Fruit fly (Drosophila melanogaster) whole organism, embryonic: ENCODE results near the gene Chchd2.

ENCODE experiments used
- BEAF-32 ChIP-seq: fragments of 200-800 bp; sonication (Bioruptor generic); optimal IDR thresholded peaks from 3 replicates; lab custom pipeline; 2017; ENCODE audit warnings: missing biosample characterization, missing genetic modification characterization, mild to moderate bottlenecking, moderate library complexity, missing genetic modification reagents
- Bgb ChIP-seq: fragments of 200-800 bp; sonication (Bioruptor generic); IDR thresholded peaks from 2 replicates; pipeline ENCODE4 v1.3.6; 2022; ENCODE audit warnings: missing biosample characterization, missing genetic modification characterization; ENCODE audit not compliant: partially characterized antibody
- CG1024 ChIP-seq: fragments of 200-800 bp; sonication (Bioruptor generic); IDR thresholded peaks from 2 replicates; pipeline ENCODE4 v1.3.6; 2022; ENCODE audit warnings: missing biosample characterization, missing genetic modification characterization
- CG10321 ChIP-seq: fragments of 200-800 bp; sonication (Bioruptor generic); IDR thresholded peaks from 2 replicates; pipeline ENCODE4 v1.3.6; 2022; ENCODE audit warnings: missing biosample characterization, missing genetic modification characterization
- CG10366 ChIP-seq: fragments of 200-800 bp; sonication (Bioruptor generic); IDR thresholded peaks from 2 replicates; pipeline ENCODE4 v1.3.6; 2022; ENCODE audit warnings: missing biosample characterization, missing genetic modification characterization
- CG11085 ChIP-seq: fragments of 200-800 bp; sonication (Bioruptor generic); IDR thresholded peaks from 2 replicates; pipeline ENCODE4 v1.3.6; 2022; ENCODE audit warnings: missing biosample characterization, missing genetic modification characterization
- CG11696 ChIP-seq: fragments of 200-800 bp; sonication (Bioruptor generic); IDR thresholded peaks from 2 replicates; pipeline ENCODE4 v1.3.6; 2022; ENCODE audit warnings: missing biosample characterization, missing genetic modification characterization
- CG13775 ChIP-seq: fragments of 200-800 bp; sonication (Bioruptor generic); optimal IDR thresholded peaks from 3 replicates; lab custom pipeline; 2017; ENCODE audit warnings: missing biosample characterization, mild to moderate bottlenecking, missing genetic modification characterization
- CG17328 ChIP-seq: fragments of 200-800 bp; sonication (Bioruptor generic); IDR thresholded peaks from 2 replicates; pipeline ENCODE4 v1.3.6; 2022; ENCODE audit warnings: missing biosample characterization, missing genetic modification characterization
- CG2116 ChIP-seq: fragments of 200-800 bp; sonication (Bioruptor generic); optimal IDR thresholded peaks from 3 replicates; lab custom pipeline; 2018; ENCODE audit warnings: missing biosample characterization, mild to moderate bottlenecking, missing genetic modification characterization
- CG2120 ChIP-seq: fragments of 200-800 bp; sonication (Bioruptor generic); optimal IDR thresholded peaks from 3 replicates; lab custom pipeline; 2016; ENCODE audit warnings: missing biosample characterization, missing genetic modification characterization
- CG32772 ChIP-seq: fragments of 200-800 bp; sonication (Bioruptor generic); IDR thresholded peaks from 2 replicates; pipeline ENCODE4 v1.3.6; 2022; ENCODE audit warnings: missing biosample characterization, missing genetic modification characterization
- CG5180 ChIP-seq: fragments of 200-800 bp; sonication (Bioruptor generic); optimal IDR thresholded peaks from 3 replicates; lab custom pipeline; 2017; ENCODE audit warnings: missing biosample characterization, missing genetic modification characterization, mild to moderate bottlenecking, moderate library complexity, missing genetic modification reagents
- CG8924 ChIP-seq: fragments of 200-800 bp; optimal IDR thresholded peaks from 3 replicates; lab custom pipeline; 2019; ENCODE audit warnings: missing biosample characterization, mild to moderate bottlenecking, missing genetic modification characterization, moderate library complexity
- CG8944 ChIP-seq: fragments of 200-800 bp; sonication (Bioruptor generic); optimal IDR thresholded peaks from 3 replicates; lab custom pipeline; 2016; ENCODE audit warnings: missing biosample characterization, missing genetic modification characterization
- CG9876 ChIP-seq: fragments of 200-800 bp; sonication (Bioruptor generic); optimal IDR thresholded peaks from 2 replicates; lab custom pipeline; 2016; ENCODE audit warnings: missing biosample characterization, missing genetic modification characterization
- Camta ChIP-seq: fragments of 200-800 bp; sonication (Bioruptor generic); optimal IDR thresholded peaks from 2 replicates; lab custom pipeline; 2016; ENCODE audit warnings: missing biosample characterization, missing genetic modification characterization
- CoRest ChIP-seq: fragments of 200-800 bp; sonication (Bioruptor generic); optimal IDR thresholded peaks from 3 replicates; lab custom pipeline; 2018; ENCODE audit warnings: missing biosample characterization, mild to moderate bottlenecking, missing genetic modification characterization, moderate library complexity
- D19B ChIP-seq: fragments of 200-800 bp; sonication (Bioruptor generic); optimal IDR thresholded peaks from 2 replicates; lab custom pipeline; 2017; ENCODE audit warnings: missing biosample characterization, mild to moderate bottlenecking, missing genetic modification characterization
- Dip2 ChIP-seq: fragments of 200-800 bp; sonication (Bioruptor generic); IDR thresholded peaks from 2 replicates; pipeline ENCODE4 v1.3.6; 2022; ENCODE audit warnings: missing biosample characterization, missing genetic modification characterization
- Hmx ChIP-seq: fragments of 200-800 bp; sonication (Bioruptor generic); optimal IDR thresholded peaks from 2 replicates; lab custom pipeline; 2016; ENCODE audit warnings: missing biosample characterization, missing genetic modification characterization
- Lhr ChIP-seq: fragments of 200-800 bp; sonication (Bioruptor generic); optimal IDR thresholded peaks from 3 replicates; lab custom pipeline; 2017; ENCODE audit warnings: mild to moderate bottlenecking, missing biosample characterization, missing genetic modification reagents, missing genetic modification characterization
- Nf-YA ChIP-seq: fragments of 200-800 bp; sonication (Bioruptor generic); IDR thresholded peaks from 2 replicates; pipeline ENCODE4 v1.3.6; 2022; ENCODE audit warnings: missing biosample characterization, missing genetic modification characterization
- PHDP ChIP-seq: fragments of 200-800 bp; sonication (Bioruptor generic); optimal IDR thresholded peaks from 3 replicates; lab custom pipeline; 2018; ENCODE audit warnings: missing biosample characterization, mild to moderate bottlenecking, missing genetic modification characterization, moderate library complexity
- Sox102F ChIP-seq: fragments of 200-800 bp; sonication (Bioruptor generic); optimal IDR thresholded peaks from 2 replicates; lab custom pipeline; 2018; ENCODE audit warnings: missing biosample characterization, mild to moderate bottlenecking, missing genetic modification characterization, moderate library complexity
- Trl ChIP-seq, 3 experiments: fragments of >200 bp in 2 of 3; fragments of 200-800 bp in 1 of 3; sonication (Bioruptor generic) in 1 of 3; optimal IDR thresholded peaks; 2 replicates in 1 of 3; 3 replicates in 2 of 3; lab custom pipeline; 2016 to 2017; ENCODE audit warnings: missing biosample characterization in 1 of 3, missing genetic modification characterization in 1 of 3
- abd-A ChIP-seq: fragments of 200-800 bp; sonication (Bioruptor generic); optimal IDR thresholded peaks from 3 replicates; lab custom pipeline; 2019; ENCODE audit warnings: missing biosample characterization, mild to moderate bottlenecking, missing genetic modification characterization, moderate library complexity
- br ChIP-seq: fragments of >200 bp; optimal IDR thresholded peaks from 2 replicates; lab custom pipeline; 2017
- cato ChIP-seq: fragments of 200-800 bp; sonication (Bioruptor generic); optimal IDR thresholded peaks from 2 replicates; lab custom pipeline; 2016; ENCODE audit warnings: missing biosample characterization, missing genetic modification characterization, borderline replicate concordance
- chm ChIP-seq: fragments of 200-800 bp; sonication (Bioruptor generic); IDR thresholded peaks from 2 replicates; pipeline ENCODE4 v1.3.6; 2022; ENCODE audit warnings: missing biosample characterization, missing genetic modification characterization
- ci ChIP-seq: fragments of 200-800 bp; sonication (Bioruptor generic); IDR thresholded peaks from 3 replicates; pipeline ENCODE4 v1.3.6; 2022; ENCODE audit warnings: missing biosample characterization, missing genetic modification characterization
- crp ChIP-seq, 2 experiments: fragments of 200-800 bp; sonication (Bioruptor generic); optimal IDR thresholded peaks; 2 replicates in 1 of 2; 3 replicates in 1 of 2; lab custom pipeline; 2017; ENCODE audit warnings: missing biosample characterization in 2 of 2, missing genetic modification characterization in 2 of 2, mild to moderate bottlenecking in 1 of 2, moderate library complexity in 1 of 2
- dmrt99B ChIP-seq: fragments of 200-800 bp; sonication (Bioruptor generic); optimal IDR thresholded peaks from 2 replicates; lab custom pipeline; 2018; ENCODE audit warnings: missing biosample characterization, mild to moderate bottlenecking, missing genetic modification characterization, moderate library complexity
- ems ChIP-seq: fragments of 200-800 bp; sonication (Bioruptor generic); optimal IDR thresholded peaks from 3 replicates; lab custom pipeline; 2016; ENCODE audit warnings: missing biosample characterization, missing genetic modification characterization
- ewg ChIP-seq: fragments of 200-800 bp; sonication (Bioruptor generic); optimal IDR thresholded peaks from 3 replicates; lab custom pipeline; 2017; ENCODE audit warnings: mild to moderate bottlenecking, missing biosample characterization, missing genetic modification reagents, missing genetic modification characterization
- gcm2 ChIP-seq: fragments of 200-800 bp; sonication (Bioruptor generic); optimal IDR thresholded peaks from 2 replicates; lab custom pipeline; 2016; ENCODE audit warnings: missing biosample characterization, missing genetic modification characterization
- grau ChIP-seq: fragments of 200-800 bp; optimal IDR thresholded peaks from 3 replicates; lab custom pipeline; 2019; ENCODE audit warnings: missing biosample characterization, mild to moderate bottlenecking, missing genetic modification characterization, moderate library complexity
- hkb ChIP-seq, 2 experiments: fragments of 200-800 bp in 1 of 2; fragments of >200 bp in 1 of 2; sonication (Bioruptor generic) in 1 of 2; IDR thresholded peaks in 1 of 2; optimal IDR thresholded peaks in 1 of 2; 2 replicates each; pipeline versions ENCODE4 v1.3.6 to Lab custom; 2017 to 2022; ENCODE audit warnings: missing biosample characterization in 1 of 2, missing genetic modification characterization in 1 of 2
- ind ChIP-seq: fragments of 200-800 bp; sonication (Bioruptor generic); optimal IDR thresholded peaks from 3 replicates; lab custom pipeline; 2016; ENCODE audit warnings: missing biosample characterization, missing genetic modification characterization
- inv ChIP-seq: fragments of 200-800 bp; sonication (Bioruptor generic); IDR thresholded peaks from 2 replicates; pipeline ENCODE4 v1.3.6; 2022; ENCODE audit warnings: missing biosample characterization, missing genetic modification characterization; ENCODE audit not compliant: partially characterized antibody
- mam ChIP-seq: fragments of 200-800 bp; sonication (Bioruptor generic); optimal IDR thresholded peaks from 3 replicates; lab custom pipeline; 2016; ENCODE audit warnings: missing biosample characterization, missing genetic modification characterization
- nau ChIP-seq: fragments of 200-800 bp; sonication (Bioruptor generic); optimal IDR thresholded peaks from 3 replicates; lab custom pipeline; 2017; ENCODE audit warnings: missing biosample characterization, mild to moderate bottlenecking, missing genetic modification characterization, missing genetic modification reagents
- nerfin-2 ChIP-seq: fragments of 200-800 bp; sonication (Bioruptor generic); IDR thresholded peaks from 2 replicates; pipeline ENCODE4 v1.3.6; 2022; ENCODE audit warnings: missing biosample characterization, missing genetic modification characterization; ENCODE audit not compliant: partially characterized antibody
- phol ChIP-seq: fragments of 200-800 bp; sonication (Bioruptor generic); optimal IDR thresholded peaks from 3 replicates; lab custom pipeline; 2018; ENCODE audit warnings: missing biosample characterization, mild to moderate bottlenecking, missing genetic modification characterization, moderate library complexity
- pnt ChIP-seq: fragments of 200-800 bp; sonication (Bioruptor generic); optimal IDR thresholded peaks from 3 replicates; lab custom pipeline; 2016; ENCODE audit warnings: missing biosample characterization, missing genetic modification characterization
- run ChIP-seq: fragments of 200-800 bp; sonication (Bioruptor generic); optimal IDR thresholded peaks from 3 replicates; lab custom pipeline; 2018; ENCODE audit warnings: missing biosample characterization, mild to moderate bottlenecking, missing genetic modification characterization
- shn ChIP-seq: fragments of 200-800 bp; sonication (Bioruptor generic); optimal IDR thresholded peaks from 3 replicates; lab custom pipeline; 2016; ENCODE audit warnings: missing biosample characterization, missing genetic modification characterization
- sqz ChIP-seq: fragments of 200-800 bp; sonication (Bioruptor generic); optimal IDR thresholded peaks from 3 replicates; lab custom pipeline; 2018; ENCODE audit warnings: missing biosample characterization, mild to moderate bottlenecking, missing genetic modification characterization
- stc ChIP-seq: fragments of 200-800 bp; sonication (Bioruptor generic); IDR thresholded peaks from 2 replicates; pipeline ENCODE4 v1.3.6; 2022; ENCODE audit warnings: missing biosample characterization, missing genetic modification characterization
- tgo ChIP-seq: fragments of 200-800 bp; sonication (Bioruptor generic); IDR thresholded peaks from 3 replicates; pipeline ENCODE4 v1.3.6; 2022; ENCODE audit warnings: missing biosample characterization, missing genetic modification characterization

The Chchd2 gene

dm6 chrX:17170484-17170944 lies 21.7 kb downstream of the Chchd2 start (continued):
- TF ChIP-seq ci (GFP tag; lab: Robert Waterston, UW) (0 out of 3 replicates have a peak, but pooled peaks have one; percentile 24), BEAF-32 (GFP tag; lab: Kevin White, UChicago) (no peak), crp (GFP tag; optimal IDR thresholded peaks at IDR 0.05; lab: Kevin White, UChicago) (no peak), CG9876 (GFP tag; lab: Kevin White, UChicago) (no peak), ind (peak; percentile 23), Trl (optimal IDR thresholded peaks at IDR 0.05; lab: Kevin White, UChicago) (peak; percentile 45 to 47), Trl (GFP tag; optimal IDR thresholded peaks at IDR 0.05; lab: Kevin White, UChicago) (no peak), gcm2 (GFP tag; lab: Kevin White, UChicago) (no peak), Sox102F (GFP tag; lab: Kevin White, UChicago) (peak; percentile 38), Dip2 (GFP tag; lab: Robert Waterston, UW) (no peak), sqz (no peak), Lhr (GFP tag; lab: Kevin White, UChicago) (no peak), CG2120 (GFP tag; lab: Kevin White, UChicago) (peak; percentile 31), CG10366 (peak; percentile 36), CG10321 (GFP tag; lab: Robert Waterston, UW) (no peak), CG17328 (peak; percentile 54; the same call in 1 of the 2 replicates), stc (GFP tag; lab: Robert Waterston, UW) (0 out of 2 replicates have a peak, but pooled peaks have one; percentile 28), pnt (GFP tag; lab: Kevin White, UChicago) (no peak), grau (tag; lab: Kevin White, UChicago) (peak; percentile 90), hkb (optimal IDR thresholded peaks at IDR 0.05; lab: Kevin White, UChicago) (no peak), hkb (GFP tag; IDR thresholded peaks at IDR 0.05; lab: Robert Waterston, UW) (peak; percentile 55; the same call in 1 of the 2 replicates), run (no peak), mam (GFP tag; lab: Kevin White, UChicago) (no peak), nerfin-2 (GFP tag; lab: Robert Waterston, UW) (no peak), ewg (GFP tag; lab: Kevin White, UChicago) (no peak), CG2116 (GFP tag; lab: Kevin White, UChicago) (no peak), shn (GFP tag; lab: Kevin White, UChicago) (no peak), CG13775 (GFP tag; lab: Kevin White, UChicago) (peak; percentile 36), Bgb (GFP tag; lab: Robert Waterston, UW) (no peak), CG11696 (no peak), CoRest (tag; lab: Kevin White, UChicago) (peak; percentile 45), chm (GFP tag; lab: Robert Waterston, UW) (no peak), CG8924 (tag; lab: Kevin White, UChicago) (peak; percentile 53), Nf-YA (GFP tag; lab: Robert Waterston, UW) (no peak), CG8944 (GFP tag; lab: Kevin White, UChicago) (no peak), br (no peak), tgo (peak; percentile 58), CG11085 (GFP tag; lab: Robert Waterston, UW) (0 out of 2 replicates have a peak, but pooled peaks have one; percentile 11), Hmx (GFP tag; lab: Kevin White, UChicago) (no peak), ems (no peak), inv (GFP tag; lab: Robert Waterston, UW) (no peak), D19B (no peak), cato (GFP tag; lab: Kevin White, UChicago) (no peak), PHDP (tag; lab: Kevin White, UChicago) (peak; percentile 57), phol (tag; lab: Kevin White, UChicago) (peak; percentile 7), CG32772 (peak; percentile 48; the same call in 1 of the 2 replicates), dmrt99B (tag; lab: Kevin White, UChicago) (peak; percentile 50), nau (GFP tag; lab: Kevin White, UChicago) (no peak), CG1024 (GFP tag; lab: Robert Waterston, UW) (no peak), abd-A (tag; lab: Kevin White, UChicago) (no peak), Camta (GFP tag; lab: Kevin White, UChicago) (no peak), CG5180 (GFP tag; lab: Kevin White, UChicago) (no peak)
